Worm (Caenorhabditis elegans): ENCODE results near the gene W05H9.4.

ce11 chrX:6235443-6235842, 28.0 kb upstream of the W05H9.4 start, which contains the start of gene hsp-43:
- TF ChIP-seq ets-7 (tag; optimal IDR thresholded peaks at IDR 0.05) (no peak), flt-1 (GFP tag; IDR thresholded peaks at IDR 0.05) (no peak), tbx-37 (GFP tag; conservative IDR thresholded peaks at IDR 0.05) (no peak), F13C5.2 (tag; optimal IDR thresholded peaks at IDR 0.05) (no peak), tbx-11 (GFP tag; IDR thresholded peaks at IDR 0.05) (no peak), ama-1 (optimal IDR thresholded peaks at IDR 0.05) (no peak), pes-1 (GFP tag; IDR thresholded peaks at IDR 0.05) (no peak), ceh-36 (tag; optimal IDR thresholded peaks at IDR 0.05) (no peak), scrt-1 (GFP tag; IDR thresholded peaks at IDR 0.05) (no peak)

Data from whole organism, early embryonic.